Fruit fly (Drosophila melanogaster): ENCODE measurements around the gene Scsalpha1.

DNA sequence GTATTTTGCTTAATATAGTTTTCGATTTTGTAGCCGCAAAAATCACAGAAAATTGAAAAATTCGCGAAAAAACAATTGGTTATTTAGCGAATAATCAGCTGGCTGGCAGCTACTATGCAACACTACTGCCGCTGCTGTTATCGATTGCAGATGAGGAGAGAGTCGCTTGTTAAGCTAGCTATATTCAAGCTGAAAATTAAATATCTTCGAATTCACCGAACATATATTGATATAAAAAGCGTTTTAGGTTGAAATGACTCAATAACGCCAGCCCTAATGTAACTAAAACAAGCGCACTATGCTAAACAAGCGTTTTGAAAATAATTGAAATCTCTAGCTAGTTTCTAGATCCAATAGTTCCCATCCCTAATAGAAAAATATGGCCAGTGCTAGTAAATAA, 7.7 kb upstream of the Scsalpha1 start, which contains the start of the genes CG32264, ntc and IntS10:
- TF ChIP-seq Aef1 (GFP tag; IDR thresholded peaks at IDR 0.05) (peak; percentile 66), pnt (GFP tag; optimal IDR thresholded peaks at IDR 0.05) (peak; percentile 15), cad (GFP tag; optimal IDR thresholded peaks at IDR 0.05) (no peak), zf30C (GFP tag; optimal IDR thresholded peaks at IDR 0.05) (no peak), org-1 (GFP tag; optimal IDR thresholded peaks at IDR 0.05) (peak; percentile 43), wor (GFP tag; IDR thresholded peaks at IDR 0.05) (no peak), CG14710 (tag; optimal IDR thresholded peaks at IDR 0.05) (peak; percentile 68), CG12659 (GFP tag; optimal IDR thresholded peaks at IDR 0.05) (peak; percentile 85), gce (GFP tag; IDR thresholded peaks at IDR 0.05) (no peak)

Data from whole organism, embryonic.